Worm (Caenorhabditis elegans) whole organism, L3 larva: ENCODE measurements around the gene exos-4.1.
A peak's percentile ranks its signal among the peaks of the same experiment; 100 is the strongest.

Source experiments
- R02D3.7 ChIP-seq: fragments of 150-350 bp; optimal IDR thresholded peaks from 2 replicates; lab custom pipeline; 2014; ENCODE audit warnings: missing biosample characterization, missing genetic modification characterization
- ZK546.5 ChIP-seq: sonication (generic microtip); optimal IDR thresholded peaks from 2 replicates; lab custom pipeline; 2017; ENCODE audit warnings: missing biosample characterization, missing genetic modification characterization
- aly-2 ChIP-seq: fragments of 150-350 bp; optimal IDR thresholded peaks from 2 replicates; lab custom pipeline; 2014; ENCODE audit warnings: missing biosample characterization, missing genetic modification characterization
- ama-1 ChIP-seq: fragments of 150-350 bp; optimal IDR thresholded peaks from 2 replicates; lab custom pipeline; 2018
- ceh-16 ChIP-seq: sonication (generic microtip); optimal IDR thresholded peaks from 2 replicates; lab custom pipeline; 2017; ENCODE audit warnings: missing biosample characterization, missing genetic modification characterization
- ceh-28 ChIP-seq: fragments of 150-350 bp; optimal IDR thresholded peaks from 2 replicates; lab custom pipeline; 2014; ENCODE audit warnings: missing biosample characterization, missing genetic modification reagents, missing genetic modification characterization
- ceh-82 ChIP-seq: fragments of 150-350 bp; optimal IDR thresholded peaks from 2 replicates; lab custom pipeline; 2014; ENCODE audit warnings: missing biosample characterization, missing genetic modification characterization
- ceh-9 ChIP-seq: sonication (generic microtip); optimal IDR thresholded peaks from 2 replicates; lab custom pipeline; 2018; ENCODE audit warnings: missing biosample characterization, missing genetic modification characterization
- daf-12 ChIP-seq: fragments of 150-350 bp; optimal IDR thresholded peaks from 2 replicates; lab custom pipeline; 2014; ENCODE audit warnings: missing biosample characterization, missing genetic modification reagents, missing genetic modification characterization
- egl-27 ChIP-seq: sonication (generic microtip); optimal IDR thresholded peaks from 4 replicates; lab custom pipeline; 2017; ENCODE audit warnings: missing biosample characterization, missing genetic modification reagents, missing genetic modification characterization
- egl-5 ChIP-seq: fragments of 150-350 bp; optimal IDR thresholded peaks from 2 replicates; lab custom pipeline; 2017; ENCODE audit warnings: missing biosample characterization, missing genetic modification reagents, missing genetic modification characterization, inconsistent platforms
- elt-1 ChIP-seq: fragments of 150-350 bp; optimal IDR thresholded peaks from 2 replicates; lab custom pipeline; 2014; ENCODE audit warnings: missing biosample characterization, missing genetic modification characterization
- elt-2 ChIP-seq: sonication (generic microtip); optimal IDR thresholded peaks from 2 replicates; lab custom pipeline; 2016; ENCODE audit warnings: missing genetic modification reagents, mild to moderate bottlenecking, missing genetic modification characterization, missing compliant biosample characterization
- elt-3 ChIP-seq, 3 experiments: fragments of 150-350 bp in 1 of 3; sonication (generic microtip) in 2 of 3; optimal IDR thresholded peaks; 2 replicates in 2 of 3; 4 replicates in 1 of 3; lab custom pipeline; 2014 to 2017; ENCODE audit warnings: missing biosample characterization in 3 of 3, missing genetic modification characterization in 3 of 3
- eor-1 ChIP-seq, 2 experiments: fragments of 150-350 bp; optimal IDR thresholded peaks; 2 replicates each; lab custom pipeline; 2014 to 2018; ENCODE audit warnings: missing biosample characterization in 2 of 2, missing genetic modification characterization in 2 of 2
- fkh-10 ChIP-seq: sonication (generic microtip); optimal IDR thresholded peaks from 2 replicates; lab custom pipeline; 2017; ENCODE audit warnings: missing biosample characterization, missing genetic modification reagents, missing genetic modification characterization
- fkh-2 ChIP-seq: fragments of 150-350 bp; optimal IDR thresholded peaks from 2 replicates; lab custom pipeline; 2014; ENCODE audit warnings: missing biosample characterization, missing genetic modification reagents, missing genetic modification characterization
- fos-1 ChIP-seq: fragments of 150-350 bp; optimal IDR thresholded peaks from 2 replicates; lab custom pipeline; 2014; ENCODE audit warnings: missing biosample characterization, missing genetic modification characterization
- hmg-11 ChIP-seq: sonication (generic microtip); optimal IDR thresholded peaks from 2 replicates; lab custom pipeline; 2016; ENCODE audit warnings: missing genetic modification characterization, missing compliant biosample characterization
- jun-1 ChIP-seq: fragments of 150-350 bp; optimal IDR thresholded peaks from 2 replicates; lab custom pipeline; 2014; ENCODE audit warnings: missing biosample characterization, missing genetic modification reagents, missing genetic modification characterization
- lin-15B ChIP-seq: fragments of 150-350 bp; optimal IDR thresholded peaks from 2 replicates; lab custom pipeline; 2014; ENCODE audit warnings: missing biosample characterization, missing genetic modification characterization
- lin-39 ChIP-seq: fragments of 150-350 bp; optimal IDR thresholded peaks from 2 replicates; lab custom pipeline; 2018; ENCODE audit warnings: missing biosample characterization, missing genetic modification reagents, missing genetic modification characterization
- lsy-12 ChIP-seq: sonication (generic microtip); optimal IDR thresholded peaks from 2 replicates; lab custom pipeline; 2016; ENCODE audit warnings: mild to moderate bottlenecking, missing genetic modification characterization, missing compliant biosample characterization
- mdl-1 ChIP-seq: fragments of 150-350 bp; optimal IDR thresholded peaks from 2 replicates; lab custom pipeline; 2014; ENCODE audit warnings: missing biosample characterization, missing genetic modification characterization
- mml-1 ChIP-seq: fragments of 150-350 bp; sonication (generic microtip); optimal IDR thresholded peaks from 3 replicates; lab custom pipeline; 2014; ENCODE audit warnings: missing biosample characterization, missing genetic modification characterization
- nfya-1 ChIP-seq: sonication (generic microtip); optimal IDR thresholded peaks from 2 replicates; lab custom pipeline; 2017; ENCODE audit warnings: missing genetic modification characterization, mild to moderate bottlenecking, missing compliant biosample characterization, antibody characterized with exemption, moderate library complexity; ENCODE audit not compliant: insufficient read depth
- nhr-11 ChIP-seq: fragments of 150-350 bp; optimal IDR thresholded peaks from 2 replicates; lab custom pipeline; 2014; ENCODE audit warnings: missing biosample characterization, missing genetic modification characterization
- nhr-12 ChIP-seq: fragments of 150-350 bp; optimal IDR thresholded peaks from 2 replicates; lab custom pipeline; 2014; ENCODE audit warnings: missing biosample characterization, missing genetic modification characterization
- nhr-23 ChIP-seq: fragments of 150-350 bp; optimal IDR thresholded peaks from 2 replicates; lab custom pipeline; 2014; ENCODE audit warnings: missing biosample characterization, missing genetic modification reagents, missing genetic modification characterization
- nhr-237 ChIP-seq: fragments of 150-350 bp; optimal IDR thresholded peaks from 2 replicates; lab custom pipeline; 2014; ENCODE audit warnings: missing biosample characterization, missing genetic modification characterization
- nhr-25 ChIP-seq: sonication (generic microtip); optimal IDR thresholded peaks from 2 replicates; lab custom pipeline; 2017; ENCODE audit warnings: missing biosample characterization, missing genetic modification characterization
- nhr-28 ChIP-seq: fragments of 150-350 bp; optimal IDR thresholded peaks from 2 replicates; lab custom pipeline; 2014; ENCODE audit warnings: missing biosample characterization, missing genetic modification characterization
- nhr-43 ChIP-seq: sonication (generic microtip); optimal IDR thresholded peaks from 2 replicates; lab custom pipeline; 2016; ENCODE audit warnings: mild to moderate bottlenecking, missing genetic modification characterization, missing compliant biosample characterization; ENCODE audit not compliant: poor library complexity, severe bottlenecking
- nhr-67 ChIP-seq: fragments of 150-350 bp; optimal IDR thresholded peaks from 2 replicates; lab custom pipeline; 2014; ENCODE audit warnings: missing biosample characterization, missing genetic modification characterization
- nhr-76 ChIP-seq: fragments of 150-350 bp; sonication (generic microtip); optimal IDR thresholded peaks from 5 replicates; lab custom pipeline; 2014; ENCODE audit warnings: missing biosample characterization, missing genetic modification characterization
- nhr-77 ChIP-seq: fragments of 150-350 bp; optimal IDR thresholded peaks from 2 replicates; lab custom pipeline; 2014; ENCODE audit warnings: missing biosample characterization, missing genetic modification characterization
- pha-4 ChIP-seq: fragments of 150-350 bp; optimal IDR thresholded peaks from 2 replicates; lab custom pipeline; 2014; ENCODE audit warnings: missing biosample characterization, missing genetic modification reagents, missing genetic modification characterization
- pqm-1 ChIP-seq: fragments of 150-350 bp; optimal IDR thresholded peaks from 2 replicates; lab custom pipeline; 2017; ENCODE audit warnings: missing biosample characterization, missing genetic modification characterization, inconsistent platforms
- sea-2 ChIP-seq: fragments of 150-350 bp; sonication (generic microtip); optimal IDR thresholded peaks from 4 replicates; lab custom pipeline; 2014; ENCODE audit warnings: missing biosample characterization, missing genetic modification reagents, missing genetic modification characterization
- skn-1 ChIP-seq: fragments of 150-350 bp; optimal IDR thresholded peaks from 2 replicates; lab custom pipeline; 2014; ENCODE audit warnings: missing biosample characterization, missing genetic modification characterization
- snpc-4 ChIP-seq: fragments of 150-350 bp; optimal IDR thresholded peaks from 2 replicates; lab custom pipeline; 2014; ENCODE audit warnings: missing biosample characterization, missing genetic modification characterization
- tbx-2 ChIP-seq: sonication (generic microtip); optimal IDR thresholded peaks from 2 replicates; lab custom pipeline; 2016; ENCODE audit warnings: mild to moderate bottlenecking, missing genetic modification characterization, missing compliant biosample characterization
- unc-39 ChIP-seq: sonication (generic microtip); optimal IDR thresholded peaks from 4 replicates; lab custom pipeline; 2017; ENCODE audit warnings: missing biosample characterization, missing genetic modification characterization
- unc-62 ChIP-seq: fragments of 150-350 bp; sonication (generic microtip); optimal IDR thresholded peaks from 4 replicates; lab custom pipeline; 2014; ENCODE audit warnings: missing biosample characterization, missing genetic modification reagents, missing genetic modification characterization
- zag-1 ChIP-seq: fragments of 150-350 bp; optimal IDR thresholded peaks from 2 replicates; lab custom pipeline; 2014; ENCODE audit warnings: missing biosample characterization, missing genetic modification characterization
- ztf-11 ChIP-seq: fragments of 150-350 bp; optimal IDR thresholded peaks from 2 replicates; lab custom pipeline; 2014; ENCODE audit warnings: missing biosample characterization, missing genetic modification characterization
- ztf-4 ChIP-seq: fragments of 150-350 bp; optimal IDR thresholded peaks from 2 replicates; lab custom pipeline; 2014; ENCODE audit warnings: missing biosample characterization, missing genetic modification characterization

The exos-4.1 gene

ce11 chrIV:13098652-13099051 lies at the start of gene exos-4.1, which contains the start of the genes dli-1 and tin-9.2:
Gene exos-4.1 (plus strand): TSS chrIV:13098999.
Gene dli-1 (minus strand): TSS chrIV:13098792.
Gene tin-9.2 (plus strand): TSS chrIV:13098995.
- TF ChIP-seq nhr-25 = peak; percentile 35
- TF ChIP-seq ztf-11 (tag; lab: Kevin White, UChicago) = no peak
- no peak for TF ChIP-seq nhr-67 (tag; lab: Kevin White, UChicago)
- no peak for TF ChIP-seq lin-39 (tag; lab: Kevin White, UChicago)
- TF ChIP-seq nhr-23 = peak; percentile 65
- peak; percentile 29 for TF ChIP-seq elt-2 (tag; lab: Kevin White, UChicago)
- no peak for TF ChIP-seq aly-2 (tag; lab: Kevin White, UChicago)
- TF ChIP-seq egl-5 (tag; lab: Kevin White, UChicago) = peak; percentile 77
- TF ChIP-seq zag-1 = no peak
- TF ChIP-seq elt-1 (tag; lab: Kevin White, UChicago) = no peak
- no peak for TF ChIP-seq daf-12 (tag; lab: Kevin White, UChicago)
- TF ChIP-seq nfya-1 (tag; lab: Kevin White, UChicago) = peak; percentile 77
- no peak for TF ChIP-seq egl-27 (tag; lab: Kevin White, UChicago)
- TF ChIP-seq nhr-237 (tag; lab: Kevin White, UChicago) = no peak
- TF ChIP-seq mdl-1 (tag; lab: Kevin White, UChicago) = no peak
- TF ChIP-seq sea-2 (GFP tag; lab: Kevin White, UChicago) = no peak
- TF ChIP-seq R02D3.7 (tag; lab: Kevin White, UChicago) = peak; percentile 58
- no peak for TF ChIP-seq elt-3 (tag; optimal IDR thresholded peaks at IDR 0.05; lab: Kevin White, UChicago)
- no peak for TF ChIP-seq tbx-2 (tag; lab: Kevin White, UChicago)
- TF ChIP-seq mml-1 (tag; lab: Kevin White, UChicago) = no peak
- no peak for TF ChIP-seq fos-1 (tag; lab: Kevin White, UChicago)
- no peak for TF ChIP-seq ama-1 (lab: Kevin White, UChicago)
- peak; percentile 58 for TF ChIP-seq hmg-11 (tag; lab: Kevin White, UChicago)
- TF ChIP-seq lin-15B = peak; percentile 83
- no peak for TF ChIP-seq fkh-10
- no peak for TF ChIP-seq eor-1 (tag; optimal IDR thresholded peaks at IDR 0.05; lab: Kevin White, UChicago)
- peak; percentile 3 for TF ChIP-seq jun-1 (tag; lab: Kevin White, UChicago)
- peak; percentile 54 for TF ChIP-seq skn-1 (tag; lab: Kevin White, UChicago)
- no peak for TF ChIP-seq nhr-76
- no peak for TF ChIP-seq unc-39 (tag; lab: Kevin White, UChicago)
- TF ChIP-seq ceh-28 (tag; lab: Kevin White, UChicago) = peak; percentile 54
- TF ChIP-seq nhr-43 = no peak
- no peak for TF ChIP-seq nhr-77 (tag; lab: Kevin White, UChicago)
- TF ChIP-seq unc-62 (GFP tag; lab: Kevin White, UChicago) = no peak
- no peak for TF ChIP-seq ceh-9 (tag; lab: Kevin White, UChicago)
- no peak for TF ChIP-seq ceh-16 (tag; lab: Kevin White, UChicago)
- no peak for TF ChIP-seq nhr-12 (tag; lab: Kevin White, UChicago)
- peak; percentile 14 for TF ChIP-seq pqm-1 (tag; lab: Kevin White, UChicago)
- TF ChIP-seq lsy-12 (tag; lab: Kevin White, UChicago) = no peak
- TF ChIP-seq snpc-4 (tag; lab: Kevin White, UChicago) = peak; percentile 31
- no peak for TF ChIP-seq nhr-28 (tag; lab: Kevin White, UChicago)
- no peak for TF ChIP-seq fkh-2 (tag; lab: Kevin White, UChicago)
- peak; percentile 69 for TF ChIP-seq pha-4 (tag; lab: Kevin White, UChicago)
- no peak for TF ChIP-seq ZK546.5 (tag; lab: Kevin White, UChicago)
- no peak for TF ChIP-seq ztf-4 (tag; lab: Kevin White, UChicago)
- no peak for TF ChIP-seq nhr-11 (tag; lab: Kevin White, UChicago)
- TF ChIP-seq ceh-82 (tag; lab: Kevin White, UChicago) = no peak
- TF ChIP-seq, all 47 proteins: peak for 14
